Fruit fly (Drosophila melanogaster) whole organism, embryonic: ENCODE measurements around the gene mRpL10.

Source experiments
- BEAF-32 ChIP-seq: fragments of 200-800 bp; sonication (Bioruptor generic); optimal IDR thresholded peaks from 3 replicates; lab custom pipeline; 2017; ENCODE audit warnings: missing biosample characterization, missing genetic modification characterization, mild to moderate bottlenecking, moderate library complexity, missing genetic modification reagents
- CG11504 ChIP-seq: fragments of 200-800 bp; sonication (Bioruptor generic); optimal IDR thresholded peaks from 3 replicates; lab custom pipeline; 2019; ENCODE audit warnings: missing biosample characterization, mild to moderate bottlenecking, missing genetic modification characterization, moderate library complexity
- CG12236 ChIP-seq: fragments of 200-800 bp; sonication (Bioruptor generic); optimal IDR thresholded peaks from 2 replicates; lab custom pipeline; 2016; ENCODE audit warnings: missing biosample characterization, missing genetic modification characterization
- CG13123 ChIP-seq: fragments of 200-800 bp; sonication (Bioruptor generic); optimal IDR thresholded peaks from 2 replicates; lab custom pipeline; 2016; ENCODE audit warnings: missing biosample characterization, missing genetic modification characterization
- CG14667 ChIP-seq: fragments of 200-800 bp; sonication (Bioruptor generic); IDR thresholded peaks from 2 replicates; pipeline ENCODE4 v1.3.6; 2022; ENCODE audit warnings: missing biosample characterization, missing genetic modification characterization
- CG14860 ChIP-seq: fragments of 200-800 bp; sonication (Bioruptor generic); IDR thresholded peaks from 3 replicates; pipeline ENCODE4 v1.3.6; 2022; ENCODE audit warnings: missing biosample characterization, missing genetic modification characterization; ENCODE audit not compliant: partially characterized antibody
- CG15011 ChIP-seq: fragments of 200-800 bp; sonication (Bioruptor generic); optimal IDR thresholded peaks from 3 replicates; lab custom pipeline; 2018; ENCODE audit warnings: missing biosample characterization, mild to moderate bottlenecking, missing genetic modification characterization
- CG15073 ChIP-seq: fragments of 200-800 bp; sonication (Bioruptor generic); optimal IDR thresholded peaks from 2 replicates; lab custom pipeline; 2016; ENCODE audit warnings: missing biosample characterization, missing genetic modification characterization
- CG17385 ChIP-seq: fragments of 200-800 bp; sonication (Bioruptor generic); optimal IDR thresholded peaks from 3 replicates; lab custom pipeline; 2018; ENCODE audit warnings: missing biosample characterization, mild to moderate bottlenecking, missing genetic modification characterization
- CG17802 ChIP-seq: fragments of 200-800 bp; sonication (Bioruptor generic); optimal IDR thresholded peaks from 2 replicates; lab custom pipeline; 2018; ENCODE audit warnings: missing biosample characterization, mild to moderate bottlenecking, missing genetic modification characterization, moderate library complexity
- CG18599 ChIP-seq: fragments of 200-800 bp; sonication (Bioruptor generic); optimal IDR thresholded peaks from 3 replicates; lab custom pipeline; 2017; ENCODE audit warnings: missing biosample characterization, missing genetic modification characterization, mild to moderate bottlenecking, moderate library complexity, missing genetic modification reagents
- CG2116 ChIP-seq: fragments of 200-800 bp; sonication (Bioruptor generic); optimal IDR thresholded peaks from 3 replicates; lab custom pipeline; 2018; ENCODE audit warnings: missing biosample characterization, mild to moderate bottlenecking, missing genetic modification characterization
- CG3281 ChIP-seq: fragments of 200-800 bp; sonication (Bioruptor generic); optimal IDR thresholded peaks from 3 replicates; lab custom pipeline; 2017; ENCODE audit warnings: missing biosample characterization, mild to moderate bottlenecking, missing genetic modification characterization
- CG3995 ChIP-seq: fragments of 200-800 bp; sonication (Bioruptor generic); optimal IDR thresholded peaks from 3 replicates; lab custom pipeline; 2016; ENCODE audit warnings: missing biosample characterization, missing genetic modification characterization
- CG6254 ChIP-seq: fragments of 200-800 bp; sonication (Bioruptor generic); optimal IDR thresholded peaks from 3 replicates; lab custom pipeline; 2017; ENCODE audit warnings: mild to moderate bottlenecking, missing biosample characterization, missing genetic modification reagents, missing genetic modification characterization
- CG8359 ChIP-seq: fragments of 200-800 bp; sonication (Bioruptor generic); optimal IDR thresholded peaks from 2 replicates; lab custom pipeline; 2017; ENCODE audit warnings: missing biosample characterization, mild to moderate bottlenecking, missing genetic modification characterization, borderline replicate concordance
- CHES-1-like ChIP-seq: fragments of 200-800 bp; sonication (Bioruptor generic); optimal IDR thresholded peaks from 2 replicates; lab custom pipeline; 2016; ENCODE audit warnings: missing biosample characterization, missing genetic modification characterization
- Drgx ChIP-seq: fragments of 200-800 bp; sonication (Bioruptor generic); IDR thresholded peaks from 2 replicates; pipeline ENCODE4 v1.3.6; 2022; ENCODE audit warnings: missing biosample characterization, missing genetic modification characterization
- ERR ChIP-seq: fragments of 200-800 bp; sonication (Bioruptor generic); optimal IDR thresholded peaks from 2 replicates; lab custom pipeline; 2016; ENCODE audit warnings: missing biosample characterization, missing genetic modification characterization
- Eip74EF ChIP-seq, 2 experiments: fragments of 200-800 bp in 1 of 2; fragments of >200 bp in 1 of 2; sonication (Bioruptor generic) in 1 of 2; optimal IDR thresholded peaks; 2 replicates each; lab custom pipeline; 2017 to 2019; ENCODE audit warnings: missing biosample characterization in 2 of 2, missing genetic modification characterization in 2 of 2, mild to moderate bottlenecking in 1 of 2, moderate library complexity in 1 of 2
- Ets97D ChIP-seq: fragments of 200-800 bp; sonication (Bioruptor generic); optimal IDR thresholded peaks from 3 replicates; lab custom pipeline; 2016; ENCODE audit warnings: missing biosample characterization, missing genetic modification characterization
- Hand ChIP-seq: fragments of 200-800 bp; sonication (Bioruptor generic); optimal IDR thresholded peaks from 2 replicates; lab custom pipeline; 2017; ENCODE audit warnings: mild to moderate bottlenecking, missing biosample characterization, missing genetic modification reagents, missing genetic modification characterization
- HmgZ ChIP-seq: fragments of 200-800 bp; sonication (Bioruptor generic); optimal IDR thresholded peaks from 2 replicates; lab custom pipeline; 2018; ENCODE audit warnings: missing biosample characterization, mild to moderate bottlenecking, missing genetic modification characterization
- Lhr ChIP-seq: fragments of 200-800 bp; sonication (Bioruptor generic); optimal IDR thresholded peaks from 3 replicates; lab custom pipeline; 2017; ENCODE audit warnings: mild to moderate bottlenecking, missing biosample characterization, missing genetic modification reagents, missing genetic modification characterization
- Max ChIP-seq: fragments of 200-800 bp; sonication (Bioruptor generic); optimal IDR thresholded peaks from 2 replicates; lab custom pipeline; 2016; ENCODE audit warnings: missing biosample characterization, mild to moderate bottlenecking, missing genetic modification characterization
- Myb ChIP-seq: fragments of 200-800 bp; sonication (Bioruptor generic); optimal IDR thresholded peaks from 2 replicates; lab custom pipeline; 2016; ENCODE audit warnings: missing biosample characterization, missing genetic modification characterization
- NK7.1 ChIP-seq: fragments of 200-800 bp; sonication (Bioruptor generic); optimal IDR thresholded peaks from 3 replicates; lab custom pipeline; 2016; ENCODE audit warnings: missing biosample characterization, missing genetic modification characterization
- Nf-YB ChIP-seq: fragments of 200-800 bp; sonication (Bioruptor generic); optimal IDR thresholded peaks from 3 replicates; lab custom pipeline; 2019; ENCODE audit warnings: missing biosample characterization, mild to moderate bottlenecking, missing genetic modification characterization, moderate library complexity
- Oaz ChIP-seq: fragments of 200-800 bp; sonication (Bioruptor generic); IDR thresholded peaks from 2 replicates; pipeline ENCODE4 v1.3.6; 2022; ENCODE audit warnings: missing biosample characterization, missing genetic modification characterization
- TFAM ChIP-seq: fragments of 200-800 bp; sonication (Bioruptor generic); optimal IDR thresholded peaks from 2 replicates; lab custom pipeline; 2017; ENCODE audit warnings: missing biosample characterization, missing genetic modification characterization, inconsistent platforms
- YL-1 ChIP-seq: fragments of 200-800 bp; sonication (Bioruptor generic); optimal IDR thresholded peaks from 3 replicates; lab custom pipeline; 2017; ENCODE audit warnings: missing biosample characterization, mild to moderate bottlenecking, missing genetic modification characterization
- cas ChIP-seq: fragments of 200-800 bp; sonication (Bioruptor generic); IDR thresholded peaks from 2 replicates; pipeline ENCODE4 v1.3.6; 2022; ENCODE audit warnings: missing biosample characterization, missing genetic modification characterization
- caup ChIP-seq: fragments of 200-800 bp; sonication (Bioruptor generic); optimal IDR thresholded peaks from 3 replicates; lab custom pipeline; 2017; ENCODE audit warnings: missing biosample characterization, mild to moderate bottlenecking, missing genetic modification characterization, moderate library complexity; ENCODE audit not compliant: severe bottlenecking
- crc ChIP-seq: fragments of 200-800 bp; sonication (Bioruptor generic); optimal IDR thresholded peaks from 2 replicates; lab custom pipeline; 2016; ENCODE audit warnings: missing biosample characterization, missing genetic modification characterization
- cwo ChIP-seq: fragments of 200-800 bp; sonication (Bioruptor generic); optimal IDR thresholded peaks from 3 replicates; lab custom pipeline; 2017; ENCODE audit warnings: missing biosample characterization, missing genetic modification characterization, mild to moderate bottlenecking, moderate library complexity, missing genetic modification reagents
- danr ChIP-seq: fragments of 200-800 bp; sonication (Bioruptor generic); IDR thresholded peaks from 2 replicates; pipeline ENCODE4 v1.3.6; 2022; ENCODE audit warnings: missing biosample characterization, missing genetic modification characterization
- dpn ChIP-seq, 2 experiments: fragments of 200-800 bp; sonication (Bioruptor generic); optimal IDR thresholded peaks; 3 replicates each; lab custom pipeline; 2016; ENCODE audit warnings: missing biosample characterization in 2 of 2, missing genetic modification characterization in 2 of 2
- gem ChIP-seq: fragments of 200-800 bp; sonication (Bioruptor generic); optimal IDR thresholded peaks from 2 replicates; lab custom pipeline; 2019; ENCODE audit warnings: missing biosample characterization, mild to moderate bottlenecking, missing genetic modification characterization, moderate library complexity
- gsb-n ChIP-seq: fragments of 200-800 bp; sonication (Bioruptor generic); optimal IDR thresholded peaks from 3 replicates; lab custom pipeline; 2018; ENCODE audit warnings: missing biosample characterization, mild to moderate bottlenecking, missing genetic modification characterization
- jigr1 ChIP-seq: fragments of 200-800 bp; sonication (Bioruptor generic); IDR thresholded peaks from 3 replicates; pipeline ENCODE4 v1.3.6; 2022; ENCODE audit warnings: missing biosample characterization, missing genetic modification characterization
- jumu ChIP-seq: fragments of 200-800 bp; sonication (Bioruptor generic); optimal IDR thresholded peaks from 3 replicates; lab custom pipeline; 2016; ENCODE audit warnings: missing biosample characterization, missing genetic modification characterization
- knrl ChIP-seq: fragments of 200-800 bp; sonication (Bioruptor generic); IDR thresholded peaks from 3 replicates; pipeline ENCODE4 v1.3.6; 2022; ENCODE audit warnings: missing biosample characterization, missing genetic modification characterization; ENCODE audit not compliant: partially characterized antibody
- lab ChIP-seq: fragments of 200-800 bp; sonication (Bioruptor generic); optimal IDR thresholded peaks from 3 replicates; lab custom pipeline; 2017; ENCODE audit warnings: missing biosample characterization, missing genetic modification characterization, mild to moderate bottlenecking, moderate library complexity, missing genetic modification reagents
- lov ChIP-seq, 2 experiments: fragments of 200-800 bp in 1 of 2; fragments of >200 bp in 1 of 2; sonication (Bioruptor generic) in 1 of 2; IDR thresholded peaks in 1 of 2; optimal IDR thresholded peaks in 1 of 2; 2 replicates in 1 of 2; 3 replicates in 1 of 2; pipeline versions ENCODE4 v1.3.6 to Lab custom; 2017 to 2022; ENCODE audit warnings: missing biosample characterization in 1 of 2, missing genetic modification characterization in 1 of 2
- pb ChIP-seq: fragments of 200-800 bp; sonication (Bioruptor generic); optimal IDR thresholded peaks from 3 replicates; lab custom pipeline; 2016; ENCODE audit warnings: missing biosample characterization, missing genetic modification characterization
- pum ChIP-seq: fragments of 200-800 bp; sonication (Bioruptor generic); optimal IDR thresholded peaks from 2 replicates; lab custom pipeline; 2016; ENCODE audit warnings: missing biosample characterization, missing genetic modification characterization
- zen ChIP-seq: fragments of 200-800 bp; sonication (Bioruptor generic); optimal IDR thresholded peaks from 3 replicates; lab custom pipeline; 2018; ENCODE audit warnings: missing biosample characterization, mild to moderate bottlenecking, missing genetic modification characterization, moderate library complexity

mRpL10 gene

DNA sequence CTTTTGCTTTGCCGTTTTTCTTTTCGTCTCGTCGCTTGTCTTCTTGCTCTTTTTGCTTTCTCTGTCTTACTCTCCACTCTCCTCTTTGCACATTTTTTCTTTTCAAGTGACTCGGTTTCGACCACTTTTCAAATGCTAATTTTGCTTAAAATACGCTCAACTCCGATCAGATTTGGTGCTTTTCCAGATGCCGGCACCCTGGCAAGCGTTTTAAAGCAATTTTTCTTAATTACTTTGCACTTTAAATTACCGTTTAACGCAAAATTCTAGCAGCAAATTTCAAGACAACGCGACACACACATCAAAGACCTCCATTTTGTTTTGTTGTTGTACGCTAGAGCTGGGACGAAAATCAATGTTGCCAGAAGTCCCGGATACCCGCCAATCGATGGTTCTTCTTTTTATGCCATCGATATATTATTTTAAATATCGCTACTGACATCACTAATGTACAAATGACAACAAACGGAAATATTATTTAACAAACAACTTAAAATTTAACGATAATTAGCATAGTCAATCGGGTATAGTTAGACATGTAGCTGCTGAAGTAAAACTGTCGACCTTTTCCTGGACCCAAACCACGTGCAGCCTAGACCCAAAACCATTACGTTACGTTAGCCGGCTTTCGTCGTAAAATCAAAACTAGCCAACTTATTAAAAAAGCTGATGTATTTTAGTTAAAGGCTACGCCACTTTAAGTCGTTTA is 47.1 kb downstream of the mRpL10 start, which contains the start of gene kis (continued):
- peak in 1 of 2 experiments; percentile 13 for TF ChIP-seq Eip74EF (GFP tag; optimal IDR thresholded peaks at IDR 0.05; lab: Kevin White, UChicago)
- TF ChIP-seq CG6254: no peak
- no peak for TF ChIP-seq danr (GFP tag; lab: Robert Waterston, UW)
- peak; percentile 94 for TF ChIP-seq Ets97D (GFP tag; lab: Kevin White, UChicago)
- TF ChIP-seq Myb (GFP tag; lab: Kevin White, UChicago): peak; percentile 58
- TF ChIP-seq CG15073 (GFP tag; lab: Kevin White, UChicago): no peak
- peak; percentile 94 for TF ChIP-seq CG14860 (GFP tag; lab: Robert Waterston, UW)
- TF ChIP-seq jigr1: no peak
- TF ChIP-seq Lhr (GFP tag; lab: Kevin White, UChicago): peak; percentile 78
- no peak for TF ChIP-seq lov (optimal IDR thresholded peaks at IDR 0.05; lab: Kevin White, UChicago)
- 0 out of 3 replicates have a peak, but pooled peaks have one; percentile 48 for TF ChIP-seq lov (GFP tag; IDR thresholded peaks at IDR 0.05; lab: Robert Waterston, UW)
- TF ChIP-seq cwo: peak; percentile 36
- peak; percentile 66 for TF ChIP-seq CG11504 (tag; lab: Kevin White, UChicago)
- peak; percentile 79 for TF ChIP-seq CG2116
- no peak for TF ChIP-seq CG8359 (GFP tag; lab: Kevin White, UChicago)
- no peak for TF ChIP-seq TFAM (GFP tag; lab: Kevin White, UChicago)
- no peak for TF ChIP-seq cas (GFP tag; lab: Robert Waterston, UW)
- TF ChIP-seq CG3281 (GFP tag; lab: Kevin White, UChicago): peak; percentile 9
- peak; percentile 42 for TF ChIP-seq CG18599 (GFP tag; lab: Kevin White, UChicago)
- TF ChIP-seq crc (GFP tag; lab: Kevin White, UChicago): no peak
- TF ChIP-seq Hand: no peak
- peak; percentile 98 for TF ChIP-seq knrl
- TF ChIP-seq Drgx (GFP tag; lab: Robert Waterston, UW): peak; percentile 44; the same call in 1 of the 2 replicates
- TF ChIP-seq CG12236 (GFP tag; lab: Kevin White, UChicago): no peak
- TF ChIP-seq ERR (GFP tag; lab: Kevin White, UChicago): peak; percentile 50
- TF ChIP-seq zen: peak; percentile 39
- no peak for TF ChIP-seq Oaz
- peak; percentile 3 for TF ChIP-seq NK7.1 (GFP tag; lab: Kevin White, UChicago)
- peak; percentile 28 for TF ChIP-seq Nf-YB (GFP tag; lab: Kevin White, UChicago)
- TF ChIP-seq CG17385 (GFP tag; lab: Kevin White, UChicago): peak; percentile 1
- no peak for TF ChIP-seq CG17802 (tag; lab: Kevin White, UChicago)
- peak; percentile 49 for TF ChIP-seq caup (GFP tag; lab: Kevin White, UChicago)
- TF ChIP-seq lab (GFP tag; lab: Kevin White, UChicago): peak; percentile 66
- TF ChIP-seq HmgZ (tag; lab: Kevin White, UChicago): peak; percentile 81
- peak; percentile 88 for TF ChIP-seq YL-1
- TF ChIP-seq CG14667: no peak
- peak; percentile 75 for TF ChIP-seq CG3995
- TF ChIP-seq jumu: peak; percentile 59
- TF ChIP-seq CHES-1-like (GFP tag; lab: Kevin White, UChicago): peak; percentile 76
- TF ChIP-seq Max (GFP tag; lab: Kevin White, UChicago): peak; percentile 65
- TF ChIP-seq pum: no peak
- TF ChIP-seq pb (GFP tag; lab: Kevin White, UChicago): no peak
- peak; percentile 68 for TF ChIP-seq gsb-n
- no peak for TF ChIP-seq CG15011 (GFP tag; lab: Kevin White, UChicago)
- TF ChIP-seq gem (tag; lab: Kevin White, UChicago): peak; percentile 43
- no peak for TF ChIP-seq CG13123 (GFP tag; lab: Kevin White, UChicago)
- TF ChIP-seq BEAF-32 (GFP tag; lab: Kevin White, UChicago): peak; percentile 98
- TF ChIP-seq dpn (GFP tag; optimal IDR thresholded peaks at IDR 0.05; lab: Kevin White, UChicago): peak; percentile 27 to 63
